Fruit fly (Drosophila melanogaster): Measurements from ENCODE around the gene Cyp1.
A peak's percentile ranks its signal among the peaks of the same experiment; 100 is the strongest.

The Cyp1 gene

DNA sequence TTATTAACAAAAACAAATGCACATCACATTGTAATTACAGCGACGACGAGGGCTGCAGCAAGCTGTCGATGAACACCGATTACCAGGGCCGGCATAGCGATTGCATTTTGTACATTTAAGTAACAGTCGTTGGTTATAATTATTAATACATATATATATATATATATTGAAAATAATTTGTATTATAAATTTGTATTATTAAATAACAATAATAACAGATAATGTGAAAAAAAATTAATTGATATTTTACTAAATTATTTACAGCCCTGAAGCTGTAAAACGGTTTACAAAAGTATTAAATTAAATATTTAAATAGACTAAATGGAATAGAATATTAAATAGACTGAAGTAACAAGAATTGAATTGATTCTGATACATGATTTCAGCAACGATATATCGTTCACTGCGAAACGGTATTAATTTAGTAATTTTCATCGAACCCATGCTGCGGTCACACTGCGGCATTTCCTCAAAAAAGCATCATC, 44.3 kb downstream of the Cyp1 start, which contains the start of the genes kat80 and Prosalpha4 (continued):
- peak; percentile 50 for TF ChIP-seq Eip75B (GFP tag; optimal IDR thresholded peaks at IDR 0.05)
- no peak for TF ChIP-seq net (GFP tag; optimal IDR thresholded peaks at IDR 0.05)
- TF ChIP-seq CG16779 (tag; optimal IDR thresholded peaks at IDR 0.05): no peak
- no peak for TF ChIP-seq Hr38 (GFP tag; optimal IDR thresholded peaks at IDR 0.05)
- TF ChIP-seq Blimp-1 (GFP tag; optimal IDR thresholded peaks at IDR 0.05): no peak
- no peak for TF ChIP-seq fd85E (GFP tag; optimal IDR thresholded peaks at IDR 0.05)
- peak; percentile 28 for TF ChIP-seq CG3032 (tag; optimal IDR thresholded peaks at IDR 0.05)
- no peak for TF ChIP-seq CG6276 (GFP tag; optimal IDR thresholded peaks at IDR 0.05)
- peak; percentile 19 for TF ChIP-seq esn (GFP tag; optimal IDR thresholded peaks at IDR 0.05)
- TF ChIP-seq CG15336 (GFP tag; IDR thresholded peaks at IDR 0.05): no peak
- TF ChIP-seq salr (GFP tag; optimal IDR thresholded peaks at IDR 0.05): no peak
- TF ChIP-seq CG6792 (GFP tag; optimal IDR thresholded peaks at IDR 0.05): peak; percentile 22
- TF ChIP-seq Hr4 (GFP tag; optimal IDR thresholded peaks at IDR 0.05): peak; percentile 33
- no peak for TF ChIP-seq topi (GFP tag; optimal IDR thresholded peaks at IDR 0.05)
- TF ChIP-seq Eip78C (GFP tag): no peak
- no peak for TF ChIP-seq CG9139 (GFP tag; optimal IDR thresholded peaks at IDR 0.05)
- TF ChIP-seq CG6163 (GFP tag; IDR thresholded peaks at IDR 0.05): no peak
- no peak for TF ChIP-seq fkh (GFP tag; optimal IDR thresholded peaks at IDR 0.05)
- TF ChIP-seq CG8632 (GFP tag; optimal IDR thresholded peaks at IDR 0.05): peak; percentile 13
- no peak for TF ChIP-seq pdm3 (GFP tag; optimal IDR thresholded peaks at IDR 0.05)
- peak; percentile 38 for TF ChIP-seq CG32006 (GFP tag; optimal IDR thresholded peaks at IDR 0.05)
- TF ChIP-seq svp (GFP tag): peak; percentile 45
- no peak for TF ChIP-seq lz (GFP tag; optimal IDR thresholded peaks at IDR 0.05)
- TF ChIP-seq CG1621 (tag; optimal IDR thresholded peaks at IDR 0.05): no peak
- TF ChIP-seq Hr39 (GFP tag; optimal IDR thresholded peaks at IDR 0.05): no peak
- TF ChIP-seq Smox (GFP tag; optimal IDR thresholded peaks at IDR 0.05): no peak
- peak; percentile 40 for TF ChIP-seq achi (GFP tag; optimal IDR thresholded peaks at IDR 0.05)

DNA sequence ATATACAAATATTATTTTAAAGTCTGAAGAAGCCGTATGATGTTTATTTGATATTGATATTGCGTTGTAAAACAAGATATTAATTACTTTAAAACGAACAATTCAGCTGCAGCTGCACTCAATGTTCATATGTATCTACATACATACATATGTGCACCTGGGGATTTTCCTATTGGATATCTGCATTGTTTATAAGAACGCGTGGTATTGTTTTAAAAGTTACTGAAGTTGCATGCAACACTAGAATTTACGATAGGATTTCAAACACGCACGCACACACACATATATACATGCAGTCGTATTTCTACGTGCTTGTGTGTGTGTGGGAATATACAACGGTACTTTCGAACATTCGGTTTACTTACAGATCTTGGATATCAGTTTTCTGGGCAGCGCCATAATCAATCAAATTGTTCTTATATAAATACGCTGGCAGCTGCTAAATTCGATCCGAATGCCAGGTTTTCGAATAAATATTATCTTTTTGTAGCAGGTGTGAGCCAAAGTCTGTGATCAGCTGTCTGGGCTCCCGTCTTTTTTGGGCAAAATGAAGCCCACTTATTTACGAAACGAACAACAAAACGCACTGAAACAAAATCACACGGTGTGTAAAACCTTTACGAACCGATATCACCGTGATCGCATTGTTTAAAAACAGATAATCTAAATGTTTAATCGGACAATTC, 44.9 kb downstream of the Cyp1 start:
- no peak for TF ChIP-seq Ets96B (tag; optimal IDR thresholded peaks at IDR 0.05)
- TF ChIP-seq Eip78C (GFP tag): peak; percentile 11

DNA sequence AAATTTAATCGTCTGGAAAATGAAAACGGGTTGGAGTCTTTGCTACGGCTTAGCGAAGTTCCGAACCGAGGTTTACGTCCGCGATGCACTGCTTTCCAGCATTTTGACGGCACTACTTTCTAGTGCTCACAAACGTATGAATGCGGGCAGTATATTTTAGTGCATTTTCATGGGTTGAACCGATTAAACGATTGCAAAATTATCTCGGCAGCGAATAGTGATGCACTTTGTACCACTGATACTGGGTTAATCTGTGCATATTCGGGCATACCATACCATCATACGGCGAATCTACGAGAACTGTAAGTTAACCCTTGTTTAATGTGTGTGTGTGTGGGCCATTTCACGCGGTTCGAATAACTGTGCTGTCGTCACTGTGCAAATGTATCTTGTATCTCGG, 49.4 kb downstream of the Cyp1 start, which contains the start of gene Mfe2:
Gene Mfe2, plus strand, starts transcription at position 157 of the 400 bp plus-strand sequence.
- TF ChIP-seq Eip93F (GFP tag; optimal IDR thresholded peaks at IDR 0.05) (no peak), Sox14 (GFP tag; optimal IDR thresholded peaks at IDR 0.05) (peak; percentile 17), net (GFP tag; optimal IDR thresholded peaks at IDR 0.05) (peak; percentile 50), salr (GFP tag; optimal IDR thresholded peaks at IDR 0.05) (no peak), Hr4 (GFP tag; optimal IDR thresholded peaks at IDR 0.05) (no peak), CG6808 (GFP tag; optimal IDR thresholded peaks at IDR 0.05) (peak; percentile 52), Sox15 (GFP tag; optimal IDR thresholded peaks at IDR 0.05) (no peak), CG34406 (GFP tag; optimal IDR thresholded peaks at IDR 0.05) (no peak), cyc (GFP tag; optimal IDR thresholded peaks at IDR 0.05) (peak; percentile 35), Sox102F (GFP tag; optimal IDR thresholded peaks at IDR 0.05) (no peak), fd59A (GFP tag; optimal IDR thresholded peaks at IDR 0.05) (no peak), esn (GFP tag; optimal IDR thresholded peaks at IDR 0.05) (peak; percentile 42), CG15336 (GFP tag; IDR thresholded peaks at IDR 0.05) (0 out of 2 replicates have a peak, but pooled peaks have one; percentile 35), vri (GFP tag; optimal IDR thresholded peaks at IDR 0.05) (peak; percentile 37), CG6163 (GFP tag; IDR thresholded peaks at IDR 0.05) (peak; percentile 21; the same call in 1 of the 3 replicates), dsx (GFP tag; optimal IDR thresholded peaks at IDR 0.05; ENCODE audit: poor library complexity, severe bottlenecking) (peak; percentile 42), topi (GFP tag; optimal IDR thresholded peaks at IDR 0.05) (peak; percentile 52), CG4318 (GFP tag; optimal IDR thresholded peaks at IDR 0.05) (no peak), CG9139 (GFP tag; optimal IDR thresholded peaks at IDR 0.05) (peak; percentile 76), CG3032 (tag; optimal IDR thresholded peaks at IDR 0.05) (peak; percentile 20), lz (GFP tag; optimal IDR thresholded peaks at IDR 0.05) (peak; percentile 12), CG3919 (GFP tag; optimal IDR thresholded peaks at IDR 0.05) (peak; percentile 46), CG6854 (GFP tag; optimal IDR thresholded peaks at IDR 0.05) (peak; percentile 49), CG8319 (GFP tag; optimal IDR thresholded peaks at IDR 0.05) (no peak), CG11762 (GFP tag; optimal IDR thresholded peaks at IDR 0.05; ENCODE audit: insufficient read depth) (no peak), CG11294 (GFP tag; IDR thresholded peaks at IDR 0.05) (no peak), CG1621 (tag; optimal IDR thresholded peaks at IDR 0.05) (peak; percentile 62), Blimp-1 (GFP tag; optimal IDR thresholded peaks at IDR 0.05) (no peak), CG10669 (GFP tag; optimal IDR thresholded peaks at IDR 0.05) (peak; percentile 42), CG6276 (GFP tag; optimal IDR thresholded peaks at IDR 0.05) (peak; percentile 70), Hr38 (GFP tag; optimal IDR thresholded peaks at IDR 0.05) (no peak)
